Worm (Caenorhabditis elegans) whole organism, young adult: Measurements from ENCODE around the gene C16C10.13.
A peak's percentile ranks its signal among the peaks of the same experiment; 100 is the strongest.

Experiments used
- B0035.1 ChIP-seq: sonication (generic microtip); optimal IDR thresholded peaks from 2 replicates; lab custom pipeline; 2016; ENCODE audit warnings: missing genetic modification characterization, mild to moderate bottlenecking, missing compliant biosample characterization, missing genotype, missing genetic modification reagents
- B0336.3 ChIP-seq: fragments of 200-800 bp; sonication (Bioruptor generic); IDR thresholded peaks from 2 replicates; pipeline ENCODE4 v1.3.6; 2022; ENCODE audit warnings: missing genetic modification characterization, missing compliant biosample characterization
- C17E4.6 ChIP-seq: fragments of 200-800 bp; sonication (Bioruptor generic); IDR thresholded peaks from 2 replicates; pipeline ENCODE4 v1.3.6; 2022; ENCODE audit warnings: missing genetic modification reagents, missing genetic modification characterization, missing compliant biosample characterization
- F23B12.7 ChIP-seq: sonication (generic microtip); optimal IDR thresholded peaks from 2 replicates; lab custom pipeline; 2017; ENCODE audit warnings: missing genetic modification characterization, mild to moderate bottlenecking, missing compliant biosample characterization, antibody characterized with exemption, moderate library complexity; ENCODE audit not compliant: insufficient read depth
- F49E8.2 ChIP-seq: sonication (generic microtip); optimal IDR thresholded peaks from 3 replicates; lab custom pipeline; 2017; ENCODE audit warnings: missing genetic modification characterization, mild to moderate bottlenecking, missing compliant biosample characterization, antibody characterized with exemption, moderate library complexity; ENCODE audit not compliant: insufficient read depth
- F55B11.4 ChIP-seq: sonication (generic microtip); optimal IDR thresholded peaks from 2 replicates; lab custom pipeline; 2016; ENCODE audit warnings: missing compliant biosample characterization, missing genetic modification characterization, borderline replicate concordance; ENCODE audit not compliant: insufficient read depth
- F57C9.4 ChIP-seq: sonication (generic microtip); optimal IDR thresholded peaks from 2 replicates; lab custom pipeline; 2017; ENCODE audit warnings: mild to moderate bottlenecking, missing genetic modification characterization, missing compliant biosample characterization
- K11D2.4 ChIP-seq: fragments of 200-800 bp; sonication (Bioruptor generic); IDR thresholded peaks from 2 replicates; pipeline ENCODE4 v1.3.6; 2022; ENCODE audit warnings: missing genetic modification reagents, missing genetic modification characterization, missing compliant biosample characterization
- K12H6.12 ChIP-seq: fragments of 200-800 bp; sonication (Bioruptor generic); optimal IDR thresholded peaks from 2 replicates; lab custom pipeline; 2018; ENCODE audit warnings: mild to moderate bottlenecking, missing genetic modification characterization, missing compliant biosample characterization
- T26A5.8 ChIP-seq: sonication (generic microtip); optimal IDR thresholded peaks from 2 replicates; lab custom pipeline; 2016; ENCODE audit warnings: missing genetic modification characterization, missing compliant biosample characterization
- Y53G8AR.9 ChIP-seq: fragments of 200-800 bp; sonication (Bioruptor generic); conservative IDR thresholded peaks from 2 replicates; pipeline ENCODE4 v1.3.6; 2022; ENCODE audit warnings: missing genetic modification reagents, missing genetic modification characterization, missing compliant biosample characterization
- ZK185.1 ChIP-seq: sonication (generic microtip); optimal IDR thresholded peaks from 2 replicates; lab custom pipeline; 2016; ENCODE audit warnings: mild to moderate bottlenecking, missing genetic modification characterization, missing compliant biosample characterization; ENCODE audit not compliant: poor library complexity, severe bottlenecking
- ama-1 ChIP-seq, 3 experiments: fragments of 150-350 bp in 1 of 3; sonication (generic microtip) in 2 of 3; optimal IDR thresholded peaks; 2 replicates each; lab custom pipeline; 2014 to 2018; ENCODE audit warnings: missing biosample characterization in 2 of 3, missing genetic modification characterization in 2 of 3, missing genetic modification reagents in 2 of 3
- aptf-3 ChIP-seq: fragments of 200-800 bp; sonication (Bioruptor generic); IDR thresholded peaks from 2 replicates; pipeline ENCODE4 v1.3.6; 2022; ENCODE audit warnings: missing genetic modification characterization, missing compliant biosample characterization
- atf-7 ChIP-seq: sonication (generic microtip); optimal IDR thresholded peaks from 2 replicates; lab custom pipeline; 2017; ENCODE audit warnings: mild to moderate bottlenecking, missing genetic modification characterization, missing compliant biosample characterization
- attf-3 ChIP-seq: fragments of 200-800 bp; sonication (Bioruptor generic); conservative IDR thresholded peaks from 2 replicates; pipeline ENCODE4 v1.3.6; 2022; ENCODE audit warnings: missing genetic modification reagents, missing genetic modification characterization, missing compliant biosample characterization
- bed-2 ChIP-seq: fragments of 200-800 bp; sonication (Bioruptor generic); IDR thresholded peaks from 2 replicates; pipeline ENCODE4 v1.3.6; 2022; ENCODE audit warnings: missing genetic modification reagents, missing genetic modification characterization, missing compliant biosample characterization
- cebp-2 ChIP-seq: fragments of 200-800 bp; sonication (Bioruptor generic); IDR thresholded peaks from 2 replicates; pipeline ENCODE4 v1.3.6; 2022; ENCODE audit warnings: missing genetic modification characterization, missing compliant biosample characterization
- ceh-91 ChIP-seq: fragments of 200-800 bp; sonication (Bioruptor generic); IDR thresholded peaks from 2 replicates; pipeline ENCODE4 v1.3.6; 2022; ENCODE audit warnings: missing genetic modification reagents, missing genetic modification characterization, missing compliant biosample characterization
- dpl-1 ChIP-seq: fragments of 150-350 bp; optimal IDR thresholded peaks from 2 replicates; lab custom pipeline; 2014; ENCODE audit warnings: missing biosample characterization, missing genetic modification reagents, missing genetic modification characterization
- efl-1 ChIP-seq: fragments of 150-350 bp; optimal IDR thresholded peaks from 2 replicates; lab custom pipeline; 2014; ENCODE audit warnings: missing biosample characterization, missing genetic modification reagents, missing genetic modification characterization
- egl-18 ChIP-seq: fragments of 200-800 bp; sonication (Bioruptor generic); IDR thresholded peaks from 2 replicates; pipeline ENCODE4 v1.3.6; 2022; ENCODE audit warnings: missing genetic modification reagents, missing genetic modification characterization, missing compliant biosample characterization
- hlh-12 ChIP-seq: sonication (generic microtip); optimal IDR thresholded peaks from 2 replicates; lab custom pipeline; 2016; ENCODE audit warnings: missing genetic modification characterization, missing compliant biosample characterization
- hlh-26 ChIP-seq: fragments of 200-800 bp; sonication (Bioruptor generic); conservative IDR thresholded peaks from 2 replicates; pipeline ENCODE4 v1.3.6; 2022; ENCODE audit warnings: missing genetic modification reagents, missing genetic modification characterization, missing compliant biosample characterization
- hmg-20 ChIP-seq: fragments of 200-800 bp; sonication (Bioruptor generic); IDR thresholded peaks from 2 replicates; pipeline ENCODE4 v1.3.6; 2022; ENCODE audit warnings: missing genetic modification reagents, missing genetic modification characterization, missing compliant biosample characterization
- hsf-1 ChIP-seq: fragments of 200-800 bp; sonication (Bioruptor generic); IDR thresholded peaks from 2 replicates; pipeline ENCODE4 v1.3.6; 2022; ENCODE audit warnings: missing genetic modification reagents, missing genetic modification characterization, missing compliant biosample characterization
- lag-1 ChIP-seq: fragments of 200-800 bp; sonication (Bioruptor generic); IDR thresholded peaks from 2 replicates; pipeline ENCODE4 v1.3.6; 2022; ENCODE audit warnings: missing genetic modification reagents, missing genetic modification characterization, missing compliant biosample characterization
- let-526 ChIP-seq: fragments of 200-800 bp; sonication (Bioruptor generic); IDR thresholded peaks from 2 replicates; pipeline ENCODE4 v1.3.6; 2022; ENCODE audit warnings: missing genetic modification reagents, missing genetic modification characterization, missing compliant biosample characterization
- lir-1 ChIP-seq: fragments of 200-800 bp; sonication (Bioruptor generic); conservative IDR thresholded peaks from 2 replicates; pipeline ENCODE4 v1.3.6; 2022; ENCODE audit warnings: missing genetic modification reagents, missing genetic modification characterization, missing compliant biosample characterization
- lsy-27 ChIP-seq: sonication (generic microtip); optimal IDR thresholded peaks from 2 replicates; lab custom pipeline; 2017; ENCODE audit warnings: missing genetic modification characterization, mild to moderate bottlenecking, missing compliant biosample characterization, antibody characterized with exemption, missing genotype, borderline replicate concordance; ENCODE audit not compliant: insufficient read depth
- madf-10 ChIP-seq: sonication (generic microtip); optimal IDR thresholded peaks from 2 replicates; lab custom pipeline; 2016; ENCODE audit warnings: mild to moderate bottlenecking, missing genetic modification characterization, missing compliant biosample characterization
- madf-3 ChIP-seq: fragments of 200-800 bp; sonication (Bioruptor generic); IDR thresholded peaks from 2 replicates; pipeline ENCODE4 v1.3.6; 2022; ENCODE audit warnings: missing genetic modification reagents, missing genetic modification characterization, missing compliant biosample characterization
- mcd-1 ChIP-seq: fragments of 200-800 bp; sonication (Bioruptor generic); IDR thresholded peaks from 2 replicates; pipeline ENCODE4 v1.3.6; 2022; ENCODE audit warnings: missing genetic modification reagents, missing genetic modification characterization, missing compliant biosample characterization
- mxl-1 ChIP-seq: sonication (generic microtip); optimal IDR thresholded peaks from 2 replicates; lab custom pipeline; 2016; ENCODE audit warnings: missing genetic modification characterization, missing compliant biosample characterization
- nfya-2 ChIP-seq: fragments of 200-800 bp; sonication (Bioruptor generic); IDR thresholded peaks from 2 replicates; pipeline ENCODE4 v1.3.6; 2022; ENCODE audit warnings: missing genetic modification reagents, missing genetic modification characterization, missing compliant biosample characterization
- nfyb-1 ChIP-seq: fragments of 200-800 bp; sonication (Bioruptor generic); IDR thresholded peaks from 2 replicates; pipeline ENCODE4 v1.3.6; 2022; ENCODE audit warnings: missing genetic modification reagents, missing genetic modification characterization, missing compliant biosample characterization
- nhr-120 ChIP-seq: fragments of 200-800 bp; sonication (Bioruptor generic); IDR thresholded peaks from 2 replicates; pipeline ENCODE4 v1.3.6; 2022; ENCODE audit warnings: missing genetic modification characterization, missing compliant biosample characterization
- nhr-80 ChIP-seq: sonication (generic microtip); optimal IDR thresholded peaks from 2 replicates; lab custom pipeline; 2016; ENCODE audit warnings: missing genetic modification characterization, missing compliant biosample characterization
- rcor-1 ChIP-seq: fragments of 200-800 bp; sonication (Bioruptor generic); IDR thresholded peaks from 2 replicates; pipeline ENCODE4 v1.3.6; 2022; ENCODE audit warnings: missing genetic modification reagents, missing genetic modification characterization, missing compliant biosample characterization
- snpc-3.4 ChIP-seq: sonication (generic microtip); optimal IDR thresholded peaks from 2 replicates; lab custom pipeline; 2017; ENCODE audit warnings: missing genetic modification characterization, mild to moderate bottlenecking, missing compliant biosample characterization, antibody characterized with exemption, moderate library complexity, missing genotype, missing genetic modification reagents
- tbp1 ChIP-seq: fragments of 200-800 bp; sonication (Bioruptor generic); optimal IDR thresholded peaks from 2 replicates; lab custom pipeline; 2018; ENCODE audit warnings: mild to moderate bottlenecking, missing genetic modification characterization, missing compliant biosample characterization
- tbx-9 ChIP-seq: sonication (generic microtip); optimal IDR thresholded peaks from 2 replicates; lab custom pipeline; 2016; ENCODE audit warnings: borderline replicate concordance, missing genetic modification characterization, inconsistent platforms, missing compliant biosample characterization
- unc-62 ChIP-seq: fragments of 150-350 bp; optimal IDR thresholded peaks from 2 replicates; lab custom pipeline; 2014; ENCODE audit warnings: missing biosample characterization, missing genetic modification reagents, missing genetic modification characterization
- xnd-1 ChIP-seq: sonication (generic microtip); optimal IDR thresholded peaks from 2 replicates; lab custom pipeline; 2016; ENCODE audit warnings: missing genotype, missing genetic modification reagents, missing genetic modification characterization, missing compliant biosample characterization
- zim-3 ChIP-seq: sonication (generic microtip); optimal IDR thresholded peaks from 2 replicates; lab custom pipeline; 2017; ENCODE audit warnings: mild to moderate bottlenecking, missing genetic modification characterization, moderate library complexity, missing compliant biosample characterization
- ztf-22 ChIP-seq: fragments of 200-800 bp; sonication (Bioruptor generic); optimal IDR thresholded peaks from 2 replicates; lab custom pipeline; 2018; ENCODE audit warnings: mild to moderate bottlenecking, missing genetic modification characterization, moderate library complexity, missing compliant biosample characterization
- ztf-26 ChIP-seq: sonication (generic microtip); optimal IDR thresholded peaks from 2 replicates; lab custom pipeline; 2017; ENCODE audit warnings: missing genetic modification characterization, missing compliant biosample characterization
- ztf-28 ChIP-seq: fragments of 200-800 bp; sonication (Bioruptor generic); IDR thresholded peaks from 2 replicates; pipeline ENCODE4 v1.3.6; 2022; ENCODE audit warnings: missing genetic modification reagents, missing genetic modification characterization, missing compliant biosample characterization
- ztf-6 ChIP-seq: fragments of 200-800 bp; sonication (Bioruptor generic); IDR thresholded peaks from 2 replicates; pipeline ENCODE4 v1.3.6; 2022; ENCODE audit warnings: missing genetic modification reagents, missing genetic modification characterization, missing compliant biosample characterization

C16C10.13 gene

DNA sequence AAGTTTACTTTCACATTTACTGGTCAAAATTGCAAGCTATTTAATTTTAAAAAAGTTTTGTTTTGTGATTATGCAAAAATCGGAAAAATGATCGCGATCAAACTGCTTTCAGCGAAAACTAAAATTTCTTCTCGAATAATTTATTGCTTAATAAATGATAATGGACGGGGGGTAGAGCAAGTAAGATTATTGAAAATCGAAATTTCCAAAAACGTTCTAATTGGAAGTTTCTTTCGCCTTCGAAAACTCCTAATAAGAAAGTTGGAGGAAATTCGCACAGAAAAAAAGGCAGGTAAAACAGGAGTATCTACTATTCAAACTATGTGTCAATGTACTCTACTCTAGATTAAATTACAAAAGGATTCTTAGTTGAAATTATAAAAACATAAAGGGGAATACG lies 4.0 kb upstream of the C16C10.13 start (continued):
- TF ChIP-seq rcor-1 (GFP tag; lab: Robert Waterston, UW) = no peak
- no peak for TF ChIP-seq let-526 (GFP tag; lab: Robert Waterston, UW)
- TF ChIP-seq ama-1 (optimal IDR thresholded peaks at IDR 0.05; lab: Kevin White, UChicago) = no peak
- TF ChIP-seq ama-1 (GFP tag; optimal IDR thresholded peaks at IDR 0.05; lab: Kevin White, UChicago) = peak in 1 of 2 experiments; percentile 81
- no peak for TF ChIP-seq F57C9.4
- TF ChIP-seq xnd-1 = peak; percentile 52
- no peak for TF ChIP-seq mcd-1
- no peak for TF ChIP-seq hmg-20
- TF ChIP-seq ztf-26 (tag; lab: Kevin White, UChicago) = no peak
- TF ChIP-seq F55B11.4 = no peak
- TF ChIP-seq atf-7 (tag; lab: Kevin White, UChicago) = peak; percentile 68
- peak; percentile 47 for TF ChIP-seq tbp1 (GFP tag; lab: Kevin White, UChicago)
- peak; percentile 83; the same call in 1 of the 2 replicates for TF ChIP-seq nfya-2 (GFP tag; lab: Robert Waterston, UW)
- TF ChIP-seq cebp-2 = peak; percentile 61; the same call in 1 of the 2 replicates
- TF ChIP-seq nhr-120 (GFP tag; lab: Robert Waterston, UW) = no peak
- no peak for TF ChIP-seq B0035.1 (tag; lab: Kevin White, UChicago)
- peak; percentile 77 for TF ChIP-seq hsf-1 (GFP tag; lab: Robert Waterston, UW)
- TF ChIP-seq egl-18 (GFP tag; lab: Robert Waterston, UW) = no peak
- no peak for TF ChIP-seq ztf-28
- TF ChIP-seq snpc-3.4 (tag; lab: Kevin White, UChicago) = peak; percentile 23
- no peak for TF ChIP-seq hlh-12
- TF ChIP-seq ceh-91 (GFP tag; lab: Robert Waterston, UW) = no peak
- no peak for TF ChIP-seq ztf-22 (GFP tag; lab: Kevin White, UChicago)
- TF ChIP-seq zim-3 (tag; lab: Kevin White, UChicago) = peak; percentile 63
- no peak for TF ChIP-seq lag-1 (GFP tag; lab: Robert Waterston, UW)
- no peak for TF ChIP-seq ZK185.1 (tag; lab: Kevin White, UChicago)
- peak; percentile 15 for TF ChIP-seq T26A5.8 (tag; lab: Kevin White, UChicago)
- TF ChIP-seq F23B12.7 = no peak
- peak; percentile 89 for TF ChIP-seq Y53G8AR.9 (GFP tag; lab: Robert Waterston, UW)
- TF ChIP-seq efl-1 (GFP tag; lab: Kevin White, UChicago) = no peak
- TF ChIP-seq lir-1 = no peak
- TF ChIP-seq mxl-1 (tag; lab: Kevin White, UChicago) = no peak
- TF ChIP-seq B0336.3 = peak; percentile 69
- TF ChIP-seq unc-62 (GFP tag; lab: Kevin White, UChicago) = no peak
- TF ChIP-seq attf-3 = no peak
- TF ChIP-seq aptf-3 (GFP tag; lab: Robert Waterston, UW) = peak; percentile 76; the same call in 1 of the 2 replicates
- TF ChIP-seq ztf-6 = no peak
- no peak for TF ChIP-seq nhr-80
- TF ChIP-seq madf-10 (tag; lab: Kevin White, UChicago) = no peak
- peak; percentile 85 for TF ChIP-seq madf-3 (GFP tag; lab: Robert Waterston, UW)
- TF ChIP-seq dpl-1 (GFP tag; lab: Kevin White, UChicago) = no peak
- no peak for TF ChIP-seq C17E4.6 (GFP tag; lab: Robert Waterston, UW)
- TF ChIP-seq nfyb-1 (GFP tag; lab: Robert Waterston, UW) = peak; percentile 47; the same call in 1 of the 2 replicates
- TF ChIP-seq hlh-26 (GFP tag; lab: Robert Waterston, UW) = no peak
- TF ChIP-seq tbx-9 (tag; lab: Kevin White, UChicago) = no peak
- no peak for TF ChIP-seq bed-2 (GFP tag; lab: Robert Waterston, UW)
- TF ChIP-seq K12H6.12 = no peak
- peak; percentile 82 for TF ChIP-seq F49E8.2 (tag; lab: Kevin White, UChicago)
- no peak for TF ChIP-seq K11D2.4 (GFP tag; lab: Robert Waterston, UW)
- TF ChIP-seq lsy-27 = no peak
